Worm (Caenorhabditis elegans) whole organism, L2 larva: Measurements from ENCODE around the gene F13H10.8.

Source experiments
- C34F6.9 ChIP-seq: fragments of 150-350 bp; optimal IDR thresholded peaks from 2 replicates; lab custom pipeline; 2014; ENCODE audit warnings: missing biosample characterization, missing genetic modification characterization
- F13H6.1 ChIP-seq: sonication (generic microtip); optimal IDR thresholded peaks from 2 replicates; lab custom pipeline; 2016; ENCODE audit warnings: missing genetic modification characterization, missing compliant biosample characterization
- R02D3.7 ChIP-seq: fragments of 150-350 bp; optimal IDR thresholded peaks from 2 replicates; lab custom pipeline; 2014; ENCODE audit warnings: missing biosample characterization, missing genetic modification characterization
- Y55F3AM.14 ChIP-seq: fragments of 200-800 bp; sonication (Bioruptor generic); optimal IDR thresholded peaks from 2 replicates; lab custom pipeline; 2018; ENCODE audit warnings: mild to moderate bottlenecking, missing genetic modification characterization, missing compliant biosample characterization
- alr-1 ChIP-seq: fragments of 150-350 bp; optimal IDR thresholded peaks from 2 replicates; lab custom pipeline; 2014; ENCODE audit warnings: missing biosample characterization, missing genetic modification characterization
- aly-2 ChIP-seq: fragments of 150-350 bp; optimal IDR thresholded peaks from 2 replicates; lab custom pipeline; 2014; ENCODE audit warnings: missing biosample characterization, missing genetic modification characterization
- blmp-1 ChIP-seq: sonication (generic microtip); optimal IDR thresholded peaks from 2 replicates; lab custom pipeline; 2017; ENCODE audit warnings: missing genetic modification characterization, mild to moderate bottlenecking, missing compliant biosample characterization, antibody characterized with exemption, moderate library complexity; ENCODE audit not compliant: insufficient read depth
- ceh-16 ChIP-seq: fragments of 150-350 bp; optimal IDR thresholded peaks from 2 replicates; lab custom pipeline; 2014; ENCODE audit warnings: missing biosample characterization, missing genetic modification characterization
- ceh-82 ChIP-seq: fragments of 150-350 bp; optimal IDR thresholded peaks from 2 replicates; lab custom pipeline; 2014; ENCODE audit warnings: missing biosample characterization, missing genetic modification characterization
- crh-2 ChIP-seq: sonication (generic microtip); optimal IDR thresholded peaks from 2 replicates; lab custom pipeline; 2017; ENCODE audit warnings: missing biosample characterization, missing genetic modification characterization
- dmd-4 ChIP-seq: sonication (generic microtip); optimal IDR thresholded peaks from 2 replicates; lab custom pipeline; 2017; ENCODE audit warnings: missing biosample characterization, missing genetic modification characterization
- elt-1 ChIP-seq: fragments of 150-350 bp; optimal IDR thresholded peaks from 2 replicates; lab custom pipeline; 2014; ENCODE audit warnings: missing biosample characterization, missing genetic modification characterization
- fos-1 ChIP-seq: fragments of 150-350 bp; optimal IDR thresholded peaks from 2 replicates; lab custom pipeline; 2014; ENCODE audit warnings: missing biosample characterization, missing genetic modification characterization
- lin-13 ChIP-seq: fragments of 150-350 bp; optimal IDR thresholded peaks from 2 replicates; lab custom pipeline; 2014; ENCODE audit warnings: missing biosample characterization, missing genetic modification reagents, missing genetic modification characterization
- lin-39 ChIP-seq: fragments of 150-350 bp; optimal IDR thresholded peaks from 2 replicates; lab custom pipeline; 2014; ENCODE audit warnings: missing biosample characterization, missing genetic modification reagents, missing genetic modification characterization
- lsy-2 ChIP-seq, 2 experiments: fragments of 150-350 bp in 1 of 2; sonication (generic microtip) in 1 of 2; optimal IDR thresholded peaks; 2 replicates each; lab custom pipeline; 2014 to 2017; ENCODE audit warnings: missing biosample characterization in 2 of 2, missing genetic modification characterization in 2 of 2
- mab-5 ChIP-seq: fragments of 150-350 bp; optimal IDR thresholded peaks from 2 replicates; lab custom pipeline; 2014; ENCODE audit warnings: missing biosample characterization, missing genetic modification characterization
- mdl-1 ChIP-seq, 2 experiments: fragments of 150-350 bp in 1 of 2; sonication (generic microtip) in 1 of 2; optimal IDR thresholded peaks; 2 replicates each; lab custom pipeline; 2017; ENCODE audit warnings: missing biosample characterization in 2 of 2, missing genetic modification characterization in 2 of 2
- nhr-129 ChIP-seq: fragments of 150-350 bp; optimal IDR thresholded peaks from 2 replicates; lab custom pipeline; 2014; ENCODE audit warnings: missing biosample characterization, missing genetic modification characterization
- nhr-21 ChIP-seq: fragments of 150-350 bp; optimal IDR thresholded peaks from 2 replicates; lab custom pipeline; 2014; ENCODE audit warnings: missing biosample characterization, missing genetic modification characterization
- nhr-23 ChIP-seq: fragments of 150-350 bp; optimal IDR thresholded peaks from 2 replicates; lab custom pipeline; 2014; ENCODE audit warnings: missing biosample characterization, missing genetic modification reagents, missing genetic modification characterization
- nhr-237 ChIP-seq: fragments of 150-350 bp; optimal IDR thresholded peaks from 2 replicates; lab custom pipeline; 2014; ENCODE audit warnings: missing biosample characterization, missing genetic modification characterization
- nhr-25 ChIP-seq: fragments of 150-350 bp; sonication (generic microtip); optimal IDR thresholded peaks from 3 replicates; lab custom pipeline; 2014; ENCODE audit warnings: missing biosample characterization, missing genetic modification characterization
- nhr-77 ChIP-seq: fragments of 150-350 bp; optimal IDR thresholded peaks from 2 replicates; lab custom pipeline; 2014; ENCODE audit warnings: missing biosample characterization, missing genetic modification characterization
- sem-4 ChIP-seq: fragments of 150-350 bp; optimal IDR thresholded peaks from 2 replicates; lab custom pipeline; 2014; ENCODE audit warnings: missing biosample characterization, missing genetic modification reagents, missing genetic modification characterization
- skn-1 ChIP-seq: sonication (generic microtip); optimal IDR thresholded peaks from 2 replicates; lab custom pipeline; 2017; ENCODE audit warnings: missing biosample characterization, missing genetic modification characterization
- sma-3 ChIP-seq: sonication (generic microtip); optimal IDR thresholded peaks from 2 replicates; lab custom pipeline; 2016; ENCODE audit warnings: missing genetic modification reagents, missing genetic modification characterization, missing compliant biosample characterization
- sma-9 ChIP-seq, 2 experiments: fragments of 150-350 bp in 1 of 2; sonication (generic microtip) in 1 of 2; optimal IDR thresholded peaks; 2 replicates each; lab custom pipeline; 2014 to 2016; ENCODE audit warnings: missing genetic modification characterization in 2 of 2, mild to moderate bottlenecking in 1 of 2, missing biosample characterization in 1 of 2, missing compliant biosample characterization in 1 of 2, missing genetic modification reagents in 1 of 2, moderate library complexity in 1 of 2
- unc-39 ChIP-seq: fragments of 150-350 bp; optimal IDR thresholded peaks from 2 replicates; lab custom pipeline; 2014; ENCODE audit warnings: missing biosample characterization, missing genetic modification characterization
- unc-55 ChIP-seq: fragments of 150-350 bp; sonication (generic microtip); optimal IDR thresholded peaks from 3 replicates; lab custom pipeline; 2014; ENCODE audit warnings: missing biosample characterization, missing genetic modification reagents, missing genetic modification characterization
- unc-62 ChIP-seq: fragments of 150-350 bp; optimal IDR thresholded peaks from 2 replicates; lab custom pipeline; 2014; ENCODE audit warnings: missing biosample characterization, missing genetic modification reagents, missing genetic modification characterization
- zag-1 ChIP-seq: fragments of 150-350 bp; optimal IDR thresholded peaks from 2 replicates; lab custom pipeline; 2014; ENCODE audit warnings: missing biosample characterization, missing genetic modification characterization
- ztf-11 ChIP-seq: sonication (generic microtip); optimal IDR thresholded peaks from 2 replicates; lab custom pipeline; 2017; ENCODE audit warnings: missing biosample characterization, missing genetic modification characterization

The F13H10.8 gene

ce11 chrIV:11037118-11037719 lies 16.9 kb downstream of the F13H10.8 start:
- peak; percentile 22 for TF ChIP-seq zag-1 (tag; lab: Kevin White, UChicago)
- TF ChIP-seq ceh-82 (tag; lab: Kevin White, UChicago), result no peak
- peak; percentile 73 for TF ChIP-seq fos-1 (tag; lab: Kevin White, UChicago)
- TF ChIP-seq lsy-2 (tag; optimal IDR thresholded peaks at IDR 0.05; lab: Kevin White, UChicago), result peak in 1 of 2 experiments; percentile 33

- no peak for TF ChIP-seq R02D3.7 (tag; lab: Kevin White, UChicago)
- TF ChIP-seq ceh-16 (tag; lab: Kevin White, UChicago), result no peak
- TF ChIP-seq nhr-25, result no peak
- TF ChIP-seq mdl-1 (tag; optimal IDR thresholded peaks at IDR 0.05; lab: Kevin White, UChicago), result no peak
- no peak for TF ChIP-seq alr-1 (tag; lab: Kevin White, UChicago)
- no peak for TF ChIP-seq sma-3 (GFP tag; lab: Kevin White, UChicago)
- TF ChIP-seq aly-2, result no peak
- TF ChIP-seq crh-2 (tag; lab: Kevin White, UChicago), result no peak
- no peak for TF ChIP-seq blmp-1 (tag; lab: Kevin White, UChicago)
- no peak for TF ChIP-seq lin-13
- no peak for TF ChIP-seq nhr-129 (tag; lab: Kevin White, UChicago)
- TF ChIP-seq lsy-2 (tag; optimal IDR thresholded peaks at IDR 0.05; lab: Kevin White, UChicago), result no peak
- no peak for TF ChIP-seq nhr-23
Measured at ce11 chrIV:11038218-11038617, 17.9 kb downstream of the F13H10.8 start.

ce11 chrIV:11038618-11038664 lies 18.1 kb downstream of the F13H10.8 start, which contains the start of gene kdin-1:
Gene kdin-1, plus strand, starts transcription at chrIV:11038655.
- TF ChIP-seq nhr-129 (tag; lab: Kevin White, UChicago), result no peak
- TF ChIP-seq R02D3.7 (tag; lab: Kevin White, UChicago), result no peak
- no peak for TF ChIP-seq sma-3 (GFP tag; lab: Kevin White, UChicago)
- TF ChIP-seq elt-1, result no peak

ce11 chrIV:11038665-11039064 lies 18.3 kb downstream of the F13H10.8 start:
- TF ChIP-seq C34F6.9 (tag; lab: Kevin White, UChicago) (peak; percentile 53), nhr-237 (tag; lab: Kevin White, UChicago) (no peak), unc-55 (GFP tag; lab: Kevin White, UChicago) (peak; percentile 64)

ce11 chrIV:11044377-11044776 lies 24.1 kb downstream of the F13H10.8 start:
- TF ChIP-seq unc-62, result no peak
- no peak for TF ChIP-seq lsy-2 (tag; optimal IDR thresholded peaks at IDR 0.05; lab: Kevin White, UChicago)
- TF ChIP-seq nhr-77, result no peak
- no peak for TF ChIP-seq F13H6.1
- TF ChIP-seq unc-39, result no peak
- TF ChIP-seq zag-1 (tag; lab: Kevin White, UChicago), result no peak
- TF ChIP-seq mab-5 (tag; lab: Kevin White, UChicago), result no peak
- TF ChIP-seq nhr-21 (tag; lab: Kevin White, UChicago), result no peak
- TF ChIP-seq nhr-25, result no peak
- TF ChIP-seq sem-4, result no peak
- TF ChIP-seq blmp-1 (tag; lab: Kevin White, UChicago), result no peak
- TF ChIP-seq fos-1 (tag; lab: Kevin White, UChicago), result no peak
- no peak for TF ChIP-seq Y55F3AM.14 (GFP tag; lab: Kevin White, UChicago)
- no peak for TF ChIP-seq skn-1
- no peak for TF ChIP-seq dmd-4 (tag; lab: Kevin White, UChicago)
- TF ChIP-seq, all 48 proteins: peak for 0

- TF ChIP-seq skn-1 (no peak), ceh-82 (tag; lab: Kevin White, UChicago) (no peak), lin-13 (no peak), elt-1 (no peak), ztf-11 (tag; lab: Kevin White, UChicago) (no peak), lin-39 (tag; lab: Kevin White, UChicago) (no peak), nhr-25 (no peak), sma-9 (GFP tag; optimal IDR thresholded peaks at IDR 0.05; lab: Kevin White, UChicago) (no peak), sma-9 (tag; optimal IDR thresholded peaks at IDR 0.05; lab: Kevin White, UChicago) (no peak), sma-3 (GFP tag; lab: Kevin White, UChicago) (no peak), sem-4 (no peak), crh-2 (tag; lab: Kevin White, UChicago) (no peak), C34F6.9 (tag; lab: Kevin White, UChicago) (no peak), unc-39 (no peak), dmd-4 (tag; lab: Kevin White, UChicago) (no peak), unc-55 (GFP tag; lab: Kevin White, UChicago) (no peak)
Measured at ce11 chrIV:11048871-11049270, 28.6 kb downstream of the F13H10.8 start, which contains the start of gene F36H1.11. Gene F36H1.11, plus strand, starts transcription at chrIV:11049171.
